Worm (Caenorhabditis elegans) whole organism, L3 larva: Measurements from ENCODE around the gene wdr-31.
"Not testable (repeated sequence)": the region's sequence is repeated elsewhere in the genome, so short reads cannot be mapped to it uniquely, and the experiment has no call there.

Source experiments
- R02D3.7 ChIP-seq: fragments of 150-350 bp; optimal IDR thresholded peaks from 2 replicates; lab custom pipeline; 2014; ENCODE audit warnings: missing biosample characterization, missing genetic modification characterization
- ZK546.5 ChIP-seq: sonication (generic microtip); optimal IDR thresholded peaks from 2 replicates; lab custom pipeline; 2017; ENCODE audit warnings: missing biosample characterization, missing genetic modification characterization
- aly-2 ChIP-seq: fragments of 150-350 bp; optimal IDR thresholded peaks from 2 replicates; lab custom pipeline; 2014; ENCODE audit warnings: missing biosample characterization, missing genetic modification characterization
- ama-1 ChIP-seq: fragments of 150-350 bp; optimal IDR thresholded peaks from 2 replicates; lab custom pipeline; 2018
- ceh-16 ChIP-seq: sonication (generic microtip); optimal IDR thresholded peaks from 2 replicates; lab custom pipeline; 2017; ENCODE audit warnings: missing biosample characterization, missing genetic modification characterization
- ceh-28 ChIP-seq: fragments of 150-350 bp; optimal IDR thresholded peaks from 2 replicates; lab custom pipeline; 2014; ENCODE audit warnings: missing biosample characterization, missing genetic modification reagents, missing genetic modification characterization
- ceh-82 ChIP-seq: fragments of 150-350 bp; optimal IDR thresholded peaks from 2 replicates; lab custom pipeline; 2014; ENCODE audit warnings: missing biosample characterization, missing genetic modification characterization
- daf-12 ChIP-seq: fragments of 150-350 bp; optimal IDR thresholded peaks from 2 replicates; lab custom pipeline; 2014; ENCODE audit warnings: missing biosample characterization, missing genetic modification reagents, missing genetic modification characterization
- egl-27 ChIP-seq: sonication (generic microtip); optimal IDR thresholded peaks from 4 replicates; lab custom pipeline; 2017; ENCODE audit warnings: missing biosample characterization, missing genetic modification reagents, missing genetic modification characterization
- egl-5 ChIP-seq: fragments of 150-350 bp; optimal IDR thresholded peaks from 2 replicates; lab custom pipeline; 2017; ENCODE audit warnings: missing biosample characterization, missing genetic modification reagents, missing genetic modification characterization, inconsistent platforms
- elt-1 ChIP-seq: fragments of 150-350 bp; optimal IDR thresholded peaks from 2 replicates; lab custom pipeline; 2014; ENCODE audit warnings: missing biosample characterization, missing genetic modification characterization
- elt-3 ChIP-seq, 3 experiments: fragments of 150-350 bp in 1 of 3; sonication (generic microtip) in 2 of 3; optimal IDR thresholded peaks; 2 replicates in 2 of 3; 4 replicates in 1 of 3; lab custom pipeline; 2014 to 2017; ENCODE audit warnings: missing biosample characterization in 3 of 3, missing genetic modification characterization in 3 of 3
- eor-1 ChIP-seq, 2 experiments: fragments of 150-350 bp; optimal IDR thresholded peaks; 2 replicates each; lab custom pipeline; 2014 to 2018; ENCODE audit warnings: missing biosample characterization in 2 of 2, missing genetic modification characterization in 2 of 2
- fkh-10 ChIP-seq: sonication (generic microtip); optimal IDR thresholded peaks from 2 replicates; lab custom pipeline; 2017; ENCODE audit warnings: missing biosample characterization, missing genetic modification reagents, missing genetic modification characterization
- fos-1 ChIP-seq: fragments of 150-350 bp; optimal IDR thresholded peaks from 2 replicates; lab custom pipeline; 2014; ENCODE audit warnings: missing biosample characterization, missing genetic modification characterization
- jun-1 ChIP-seq: fragments of 150-350 bp; optimal IDR thresholded peaks from 2 replicates; lab custom pipeline; 2014; ENCODE audit warnings: missing biosample characterization, missing genetic modification reagents, missing genetic modification characterization
- lin-39 ChIP-seq: fragments of 150-350 bp; optimal IDR thresholded peaks from 2 replicates; lab custom pipeline; 2018; ENCODE audit warnings: missing biosample characterization, missing genetic modification reagents, missing genetic modification characterization
- lsy-12 ChIP-seq: sonication (generic microtip); optimal IDR thresholded peaks from 2 replicates; lab custom pipeline; 2016; ENCODE audit warnings: mild to moderate bottlenecking, missing genetic modification characterization, missing compliant biosample characterization
- mdl-1 ChIP-seq: fragments of 150-350 bp; optimal IDR thresholded peaks from 2 replicates; lab custom pipeline; 2014; ENCODE audit warnings: missing biosample characterization, missing genetic modification characterization
- mml-1 ChIP-seq: fragments of 150-350 bp; sonication (generic microtip); optimal IDR thresholded peaks from 3 replicates; lab custom pipeline; 2014; ENCODE audit warnings: missing biosample characterization, missing genetic modification characterization
- nfya-1 ChIP-seq: sonication (generic microtip); optimal IDR thresholded peaks from 2 replicates; lab custom pipeline; 2017; ENCODE audit warnings: missing genetic modification characterization, mild to moderate bottlenecking, missing compliant biosample characterization, antibody characterized with exemption, moderate library complexity; ENCODE audit not compliant: insufficient read depth
- nhr-12 ChIP-seq: fragments of 150-350 bp; optimal IDR thresholded peaks from 2 replicates; lab custom pipeline; 2014; ENCODE audit warnings: missing biosample characterization, missing genetic modification characterization
- nhr-23 ChIP-seq: fragments of 150-350 bp; optimal IDR thresholded peaks from 2 replicates; lab custom pipeline; 2014; ENCODE audit warnings: missing biosample characterization, missing genetic modification reagents, missing genetic modification characterization
- nhr-25 ChIP-seq: sonication (generic microtip); optimal IDR thresholded peaks from 2 replicates; lab custom pipeline; 2017; ENCODE audit warnings: missing biosample characterization, missing genetic modification characterization
- nhr-28 ChIP-seq: fragments of 150-350 bp; optimal IDR thresholded peaks from 2 replicates; lab custom pipeline; 2014; ENCODE audit warnings: missing biosample characterization, missing genetic modification characterization
- nhr-43 ChIP-seq: sonication (generic microtip); optimal IDR thresholded peaks from 2 replicates; lab custom pipeline; 2016; ENCODE audit warnings: mild to moderate bottlenecking, missing genetic modification characterization, missing compliant biosample characterization; ENCODE audit not compliant: poor library complexity, severe bottlenecking
- nhr-77 ChIP-seq: fragments of 150-350 bp; optimal IDR thresholded peaks from 2 replicates; lab custom pipeline; 2014; ENCODE audit warnings: missing biosample characterization, missing genetic modification characterization
- pha-4 ChIP-seq: fragments of 150-350 bp; optimal IDR thresholded peaks from 2 replicates; lab custom pipeline; 2014; ENCODE audit warnings: missing biosample characterization, missing genetic modification reagents, missing genetic modification characterization
- pqm-1 ChIP-seq: fragments of 150-350 bp; optimal IDR thresholded peaks from 2 replicates; lab custom pipeline; 2017; ENCODE audit warnings: missing biosample characterization, missing genetic modification characterization, inconsistent platforms
- sea-2 ChIP-seq: fragments of 150-350 bp; sonication (generic microtip); optimal IDR thresholded peaks from 4 replicates; lab custom pipeline; 2014; ENCODE audit warnings: missing biosample characterization, missing genetic modification reagents, missing genetic modification characterization
- snpc-4 ChIP-seq: fragments of 150-350 bp; optimal IDR thresholded peaks from 2 replicates; lab custom pipeline; 2014; ENCODE audit warnings: missing biosample characterization, missing genetic modification characterization
- tbx-2 ChIP-seq: sonication (generic microtip); optimal IDR thresholded peaks from 2 replicates; lab custom pipeline; 2016; ENCODE audit warnings: mild to moderate bottlenecking, missing genetic modification characterization, missing compliant biosample characterization
- unc-62 ChIP-seq: fragments of 150-350 bp; sonication (generic microtip); optimal IDR thresholded peaks from 4 replicates; lab custom pipeline; 2014; ENCODE audit warnings: missing biosample characterization, missing genetic modification reagents, missing genetic modification characterization
- zag-1 ChIP-seq: fragments of 150-350 bp; optimal IDR thresholded peaks from 2 replicates; lab custom pipeline; 2014; ENCODE audit warnings: missing biosample characterization, missing genetic modification characterization
- ztf-11 ChIP-seq: fragments of 150-350 bp; optimal IDR thresholded peaks from 2 replicates; lab custom pipeline; 2014; ENCODE audit warnings: missing biosample characterization, missing genetic modification characterization
- ztf-4 ChIP-seq: fragments of 150-350 bp; optimal IDR thresholded peaks from 2 replicates; lab custom pipeline; 2014; ENCODE audit warnings: missing biosample characterization, missing genetic modification characterization

The wdr-31 gene

DNA sequence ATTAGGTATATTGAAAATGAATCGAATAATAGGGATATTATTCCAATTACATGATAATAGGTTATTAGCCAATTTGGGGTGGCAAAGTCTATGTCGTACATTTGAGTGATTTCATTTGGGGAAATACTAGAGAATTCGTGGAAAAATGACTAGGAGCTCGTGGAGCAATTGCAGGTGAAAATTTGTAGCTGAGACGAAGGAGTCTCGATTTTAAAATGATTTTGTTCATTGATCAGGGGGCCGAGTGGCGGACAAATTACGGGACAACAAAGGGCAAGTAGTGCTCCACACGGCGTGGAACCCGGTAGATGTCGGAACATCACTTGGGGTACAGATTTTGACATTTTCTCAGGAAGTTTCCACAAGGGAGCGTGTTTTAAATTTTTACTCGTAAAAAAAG lies 36.7 kb downstream of the wdr-31 start, which contains the start of gene sri-62:
Gene sri-62 (minus strand): TSS at position 101 of the 400 bp plus-strand sequence.
- TF ChIP-seq nhr-43 (tag; lab: Kevin White, UChicago) (no peak), nhr-23 (tag; lab: Kevin White, UChicago) (no peak), nhr-28 (no peak), fkh-10 (GFP tag; lab: Kevin White, UChicago) (no peak), snpc-4 (no peak)
- TF ChIP-seq, all 47 proteins: peak for 0

DNA sequence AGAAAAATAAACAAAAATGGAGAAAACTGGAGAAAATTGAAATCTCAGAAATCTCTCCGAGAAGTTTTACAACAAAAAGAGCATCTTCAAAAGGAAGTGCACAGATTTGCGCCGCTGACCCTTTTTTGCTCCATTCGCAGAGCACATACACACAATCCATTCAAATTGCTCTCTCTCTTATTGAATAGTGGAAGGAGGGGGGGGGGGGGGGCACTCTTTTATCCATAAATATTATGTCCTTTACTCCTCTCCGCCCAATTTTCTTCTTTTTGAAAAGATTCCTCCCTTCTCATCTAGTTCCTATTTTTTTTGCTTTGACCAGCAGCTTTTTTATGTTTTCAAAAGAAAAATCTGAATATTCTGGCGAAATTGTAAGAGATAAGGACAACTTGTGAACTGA lies 40.0 kb downstream of the wdr-31 start:
- no peak for TF ChIP-seq ceh-16 (tag; lab: Kevin White, UChicago)
- no peak for TF ChIP-seq jun-1 (tag; lab: Kevin White, UChicago)
- no peak for TF ChIP-seq ceh-82 (tag; lab: Kevin White, UChicago)
- TF ChIP-seq ceh-28 (tag; lab: Kevin White, UChicago): no peak
- TF ChIP-seq lsy-12 (tag; lab: Kevin White, UChicago): no peak
- TF ChIP-seq ztf-11 (tag; lab: Kevin White, UChicago): no peak
- peak; percentile 56 for TF ChIP-seq fkh-10 (GFP tag; lab: Kevin White, UChicago)
- no peak for TF ChIP-seq daf-12 (tag; lab: Kevin White, UChicago)

DNA sequence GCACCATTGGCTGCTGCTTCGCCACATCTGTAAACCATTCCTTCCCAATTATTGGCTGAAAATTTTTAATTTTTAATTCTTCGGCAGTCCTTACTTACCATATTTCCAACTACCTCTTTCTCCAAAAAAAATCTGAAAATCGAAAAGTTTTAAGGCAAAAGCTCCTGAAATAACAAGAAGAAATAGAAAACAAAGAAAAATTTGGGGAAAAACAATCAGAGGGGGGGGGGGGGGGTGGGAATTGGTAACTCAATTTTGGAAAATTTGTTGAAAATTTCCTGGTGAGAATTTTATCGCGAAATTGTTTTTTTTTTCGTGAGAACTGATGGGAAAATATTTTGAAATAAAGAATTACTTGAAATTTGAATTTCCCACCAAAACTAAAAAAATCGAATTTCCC lies 42.6 kb downstream of the wdr-31 start, which contains the start of gene set-11:
Gene set-11 (minus strand): TSS at position 101 of the 400 bp plus-strand sequence.
- no peak for TF ChIP-seq lin-39 (tag; lab: Kevin White, UChicago)
- TF ChIP-seq ztf-4 (tag; lab: Kevin White, UChicago): no peak
- no peak for TF ChIP-seq fkh-10 (GFP tag; lab: Kevin White, UChicago)
- TF ChIP-seq elt-3 (tag; optimal IDR thresholded peaks at IDR 0.05; lab: Kevin White, UChicago): no peak
- TF ChIP-seq fos-1 (tag; lab: Kevin White, UChicago): no peak
- no peak for TF ChIP-seq ztf-11 (tag; lab: Kevin White, UChicago)
- no peak for TF ChIP-seq nhr-77 (tag; lab: Kevin White, UChicago)
- TF ChIP-seq nfya-1: no peak
- TF ChIP-seq ama-1: no peak
- no peak for TF ChIP-seq aly-2 (tag; lab: Kevin White, UChicago)
- no peak for TF ChIP-seq nhr-12 (tag; lab: Kevin White, UChicago)
- no peak for TF ChIP-seq ceh-16 (tag; lab: Kevin White, UChicago)
- no peak for TF ChIP-seq R02D3.7 (tag; lab: Kevin White, UChicago)
- no peak for TF ChIP-seq sea-2 (GFP tag; lab: Kevin White, UChicago)
- TF ChIP-seq nhr-23 (tag; lab: Kevin White, UChicago): no peak
- TF ChIP-seq egl-5 (tag; lab: Kevin White, UChicago): no peak
- no peak for TF ChIP-seq pha-4 (tag; lab: Kevin White, UChicago)
- TF ChIP-seq snpc-4: no peak
- TF ChIP-seq tbx-2 (tag; lab: Kevin White, UChicago): no peak
- no peak for TF ChIP-seq zag-1 (tag; lab: Kevin White, UChicago)

DNA sequence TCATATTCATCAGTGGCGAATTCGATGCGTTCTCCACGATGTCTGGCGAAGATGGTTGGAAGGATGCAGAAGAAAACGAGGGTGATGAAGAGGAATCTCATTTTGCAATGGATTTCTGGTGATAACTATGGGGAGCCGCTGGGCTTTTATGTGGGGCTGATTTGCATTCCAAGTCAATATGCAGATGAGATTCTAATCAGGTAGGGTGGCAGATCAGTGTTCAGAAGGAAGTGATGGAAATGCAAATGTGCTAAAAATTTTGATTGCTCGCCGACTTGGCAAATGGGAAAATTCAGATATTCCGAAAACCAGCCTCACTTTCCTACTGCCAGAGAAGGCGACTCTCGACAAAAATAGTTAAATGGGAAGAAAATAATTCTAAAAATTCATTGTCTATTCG lies 45.0 kb downstream of the wdr-31 start, which contains the start of gene nspf-3:
Gene nspf-3 (minus strand): TSS at position 101 of the 400 bp plus-strand sequence.
- no peak for TF ChIP-seq ZK546.5
- no peak for TF ChIP-seq lin-39 (tag; lab: Kevin White, UChicago)

DNA sequence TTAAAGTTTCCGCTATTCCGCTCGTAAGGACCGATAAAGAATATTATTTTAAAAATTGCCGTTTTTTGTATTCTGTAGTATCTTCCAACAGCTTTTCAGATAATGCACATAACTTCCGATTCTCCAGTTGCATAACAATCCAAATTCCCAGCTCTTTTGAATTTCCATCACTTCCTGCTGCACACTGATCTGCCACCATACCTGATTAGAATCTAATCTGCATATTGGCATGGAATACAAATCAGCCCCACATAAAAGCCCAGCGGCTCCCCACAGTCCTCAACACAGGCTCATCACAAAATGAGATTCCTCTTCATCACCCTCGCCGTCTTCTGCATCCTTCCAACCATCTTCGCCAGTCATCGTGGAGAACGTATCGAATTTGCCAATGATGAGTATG lies 46.5 kb downstream of the wdr-31 start, which contains the start of gene nspf-2:
Gene nspf-2 (plus strand): TSS at position 301 of the 400 bp plus-strand sequence.
- not testable (repeated sequence) for TF ChIP-seq elt-3 (tag; optimal IDR thresholded peaks at IDR 0.05; lab: Kevin White, UChicago); mdl-1; eor-1 (tag; optimal IDR thresholded peaks at IDR 0.05; lab: Kevin White, UChicago)

DNA sequence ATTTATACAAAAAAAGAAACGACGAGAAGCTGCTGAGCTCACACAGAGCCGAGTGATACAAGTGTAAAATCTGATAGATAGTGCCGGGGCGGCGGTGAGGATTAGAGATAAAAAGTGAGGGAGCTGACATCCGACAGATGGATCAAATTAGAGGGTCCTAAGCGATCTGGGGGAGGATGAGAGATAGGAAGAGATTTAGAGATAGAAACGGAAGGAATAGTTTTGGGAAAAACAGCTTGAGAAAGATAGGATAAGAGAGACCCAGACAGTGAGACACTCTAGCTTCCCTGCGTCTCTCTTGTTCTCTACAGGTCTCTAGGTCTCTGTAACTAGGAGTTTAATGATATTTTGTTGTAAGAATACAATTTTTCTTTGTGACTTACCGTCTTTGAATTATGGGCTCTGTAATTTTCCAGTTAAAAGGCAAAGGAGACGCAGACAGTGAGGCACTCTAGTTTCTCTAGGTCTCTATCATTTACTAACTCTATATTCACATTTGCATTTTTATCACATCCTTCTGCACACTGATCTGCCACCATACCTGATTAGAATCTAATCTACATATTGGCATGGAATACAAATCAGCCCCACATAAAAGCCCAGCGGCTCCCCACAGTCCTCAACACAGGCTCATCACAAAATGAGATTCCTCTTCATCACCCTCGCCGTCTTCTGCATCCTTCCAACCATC lies 48.0 kb downstream of the wdr-31 start, which contains the start of the genes sup-9 and nspf-1:
Gene sup-9 (minus strand): TSS at position 43 of the 691 bp plus-strand sequence.
Gene nspf-1 (plus strand): TSS at position 641 of the 691 bp plus-strand sequence.
- TF ChIP-seq unc-62 (GFP tag; lab: Kevin White, UChicago): no peak
- no peak for TF ChIP-seq ZK546.5
- TF ChIP-seq pqm-1 (tag; lab: Kevin White, UChicago): no peak
- TF ChIP-seq fos-1 (tag; lab: Kevin White, UChicago): no peak
- TF ChIP-seq nhr-12 (tag; lab: Kevin White, UChicago): no peak
- no peak for TF ChIP-seq egl-27 (tag; lab: Kevin White, UChicago)
- no peak for TF ChIP-seq pha-4 (tag; lab: Kevin White, UChicago)
- no peak for TF ChIP-seq nhr-25 (tag; lab: Kevin White, UChicago)
- TF ChIP-seq elt-1 (tag; lab: Kevin White, UChicago): no peak
- TF ChIP-seq daf-12 (tag; lab: Kevin White, UChicago): no peak
- no peak for TF ChIP-seq egl-5 (tag; lab: Kevin White, UChicago)
- no peak for TF ChIP-seq mml-1 (tag; lab: Kevin White, UChicago)
